Worm (Caenorhabditis elegans): ENCODE data around the gene cht-3.

Gene cht-3

DNA sequence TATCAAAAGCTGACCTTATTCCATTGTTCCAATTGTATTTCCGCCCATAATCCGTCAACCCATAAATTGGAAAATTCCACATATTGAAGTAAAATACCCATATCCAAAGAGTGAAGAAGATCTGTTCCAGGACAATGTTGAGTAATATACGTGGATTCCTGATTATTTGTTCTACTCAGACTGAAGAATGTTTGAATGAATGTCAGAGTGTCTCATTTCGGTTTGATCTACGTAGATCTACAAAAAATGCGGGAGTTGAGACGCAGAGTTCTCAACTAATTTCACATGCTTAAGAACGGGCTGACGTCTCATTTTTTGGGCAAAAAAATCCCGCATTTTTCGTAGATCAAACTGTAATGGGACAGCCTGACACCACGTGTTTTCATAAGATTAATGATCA, 31.0 kb upstream of the cht-3 start, which contains the start of gene nhr-249:
TSS of gene nhr-249 (minus strand) at position 101 of the 400 bp plus-strand sequence.
- TF ChIP-seq blmp-1 (tag; optimal IDR thresholded peaks at IDR 0.05): no peak
- no peak for TF ChIP-seq nhr-11 (tag; optimal IDR thresholded peaks at IDR 0.05)
- TF ChIP-seq skn-1 (tag; optimal IDR thresholded peaks at IDR 0.05): no peak
- no peak for TF ChIP-seq swsn-7 (tag; optimal IDR thresholded peaks at IDR 0.05)
- TF ChIP-seq hlh-17 (GFP tag; optimal IDR thresholded peaks at IDR 0.05; ENCODE audit: borderline replicate concordance): no peak
- TF ChIP-seq ets-5 (GFP tag; IDR thresholded peaks at IDR 0.05): no peak
- no peak for TF ChIP-seq egl-27 (tag; optimal IDR thresholded peaks at IDR 0.05)
- no peak for TF ChIP-seq sox-4 (tag; optimal IDR thresholded peaks at IDR 0.05)
- TF ChIP-seq vab-15 (tag; optimal IDR thresholded peaks at IDR 0.05): no peak
- TF ChIP-seq nhr-237 (tag; optimal IDR thresholded peaks at IDR 0.05): no peak

DNA sequence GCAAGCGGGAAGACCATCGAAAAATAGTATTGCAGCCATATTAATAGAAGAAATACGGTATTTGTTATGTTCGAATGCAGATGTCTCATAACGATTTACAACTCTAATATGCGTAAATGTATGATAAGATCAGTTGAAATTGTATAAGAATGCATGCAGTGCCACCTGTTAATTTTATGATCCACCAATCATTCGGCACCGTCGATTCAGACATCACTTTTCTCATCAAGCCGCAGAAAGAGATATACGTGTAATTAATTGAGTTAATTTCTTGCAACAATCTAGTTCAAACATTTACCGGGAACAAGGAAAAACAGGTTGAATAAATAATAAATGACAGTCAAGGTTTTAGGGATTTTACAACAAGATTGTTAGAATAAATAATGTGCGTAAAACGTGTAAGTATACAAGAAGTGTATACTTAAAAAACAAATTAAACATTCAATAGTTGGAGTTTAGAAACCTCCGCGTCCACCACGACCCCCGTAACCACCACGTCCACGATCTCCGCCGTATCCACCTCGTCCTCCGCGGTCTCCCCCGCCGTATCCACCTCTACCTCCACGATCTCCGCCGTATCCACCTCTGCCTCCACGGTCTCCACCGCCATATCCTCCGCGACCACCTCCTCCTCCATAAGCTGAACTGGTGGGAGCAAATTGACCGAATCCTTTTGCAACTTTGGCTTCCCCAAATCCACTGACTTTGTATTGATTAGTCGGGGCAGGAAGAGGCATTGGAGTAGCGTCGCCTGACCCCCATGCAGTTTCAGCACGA, 29.1 kb upstream of the cht-3 start:
- TF ChIP-seq lin-15B (tag; optimal IDR thresholded peaks at IDR 0.05) (no peak), fkh-4 (tag; optimal IDR thresholded peaks at IDR 0.05; ENCODE audit: borderline replicate concordance) (no peak), C04F5.9 (tag; optimal IDR thresholded peaks at IDR 0.05) (no peak), zip-4 (GFP tag; optimal IDR thresholded peaks at IDR 0.05) (no peak), tbx-2 (tag; optimal IDR thresholded peaks at IDR 0.05) (no peak), mef-2 (tag; optimal IDR thresholded peaks at IDR 0.05) (no peak), lsy-2 (tag; optimal IDR thresholded peaks at IDR 0.05) (no peak), lin-13 (GFP tag; optimal IDR thresholded peaks at IDR 0.05) (no peak), lin-14 (GFP tag; optimal IDR thresholded peaks at IDR 0.05) (no peak), lin-35 (GFP tag; optimal IDR thresholded peaks at IDR 0.05) (no peak), nhr-84 (tag; optimal IDR thresholded peaks at IDR 0.05) (no peak)

DNA sequence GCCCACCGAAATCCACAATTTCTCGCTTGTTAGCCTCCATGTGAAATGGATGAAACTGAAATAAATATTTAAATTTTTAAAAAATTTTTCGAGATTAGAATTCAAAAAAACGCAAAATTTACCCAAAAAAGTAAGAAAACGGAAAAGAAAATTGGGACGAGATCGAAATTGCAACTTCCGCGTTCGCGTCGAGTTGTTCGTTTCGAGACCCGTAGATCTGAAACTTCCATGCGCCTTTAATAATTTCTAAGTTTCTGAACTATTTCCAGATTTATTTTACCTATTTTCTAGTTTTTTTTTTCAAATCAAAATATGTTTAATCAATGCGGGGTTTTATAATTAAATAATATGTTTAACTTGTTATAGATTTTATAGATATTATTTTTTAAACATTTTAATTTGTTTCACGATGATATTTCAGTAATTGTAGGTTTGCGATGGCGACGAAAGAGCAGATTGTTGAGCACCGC, 26.3 kb upstream of the cht-3 start, which contains the start of the genes pgl-1 and him-3:
TSS of gene pgl-1 (minus strand) at position 230 of the 470 bp plus-strand sequence.
TSS of gene him-3 (plus strand) at position 420 of the 470 bp plus-strand sequence.
- no peak for TF ChIP-seq grh-1 (GFP tag; IDR thresholded peaks at IDR 0.05)

DNA sequence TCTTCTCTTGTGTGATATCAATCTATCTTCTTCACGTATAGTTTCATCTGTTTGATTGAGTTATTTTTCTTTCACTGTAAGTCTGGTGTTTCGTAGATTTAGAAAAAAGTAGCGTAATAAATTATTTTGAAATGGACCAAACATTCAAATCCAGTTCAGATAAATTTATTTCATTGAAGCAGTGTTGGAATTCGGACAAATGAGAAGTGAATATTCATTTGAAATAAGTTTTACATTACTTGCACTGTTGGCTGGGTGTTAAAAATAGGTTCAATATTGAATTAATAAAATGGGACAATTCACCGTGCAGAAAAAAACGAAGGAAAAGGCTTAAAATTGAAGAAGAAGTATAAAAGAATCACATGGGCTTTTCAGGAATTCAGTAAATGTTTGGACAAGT, 24.8 kb upstream of the cht-3 start:
- TF ChIP-seq ceh-63 (GFP tag; optimal IDR thresholded peaks at IDR 0.05) (no peak), aha-1 (tag; optimal IDR thresholded peaks at IDR 0.05) (no peak), fos-1 (tag; optimal IDR thresholded peaks at IDR 0.05) (no peak), C16A3.4 (tag; optimal IDR thresholded peaks at IDR 0.05) (no peak), lin-39 (tag; optimal IDR thresholded peaks at IDR 0.05) (no peak), ceh-90 (tag; optimal IDR thresholded peaks at IDR 0.05) (no peak), fkh-4 (tag; optimal IDR thresholded peaks at IDR 0.05; ENCODE audit: borderline replicate concordance) (no peak), F16B12.6 (tag; optimal IDR thresholded peaks at IDR 0.05) (no peak), jun-1 (tag; optimal IDR thresholded peaks at IDR 0.05) (no peak), lin-13 (GFP tag; optimal IDR thresholded peaks at IDR 0.05) (no peak), lsy-2 (tag; optimal IDR thresholded peaks at IDR 0.05) (no peak), elt-3 (tag; optimal IDR thresholded peaks at IDR 0.05) (no peak), ceh-88 (GFP tag; IDR thresholded peaks at IDR 0.05) (no peak), C34B4.2 (tag; optimal IDR thresholded peaks at IDR 0.05) (no peak), aly-2 (tag; optimal IDR thresholded peaks at IDR 0.05) (no peak), sup-37 (GFP tag; optimal IDR thresholded peaks at IDR 0.05) (no peak), fkh-10 (GFP tag; optimal IDR thresholded peaks at IDR 0.05) (no peak)

All from whole organism, L1 larva.